Worm (Caenorhabditis elegans) whole organism, L1 larva: ENCODE measurements around the gene Y66D12A.16.

Source experiments
- C34B4.2 ChIP-seq: sonication (generic microtip); optimal IDR thresholded peaks from 2 replicates; lab custom pipeline; 2017; ENCODE audit warnings: mild to moderate bottlenecking, missing genetic modification characterization, missing compliant biosample characterization
- aha-1 ChIP-seq: fragments of 150-350 bp; optimal IDR thresholded peaks from 2 replicates; lab custom pipeline; 2014; ENCODE audit warnings: missing biosample characterization, missing genetic modification characterization
- aly-2 ChIP-seq: fragments of 150-350 bp; optimal IDR thresholded peaks from 2 replicates; lab custom pipeline; 2014; ENCODE audit warnings: missing biosample characterization, missing genetic modification characterization
- blmp-1 ChIP-seq: fragments of 150-350 bp; optimal IDR thresholded peaks from 2 replicates; lab custom pipeline; 2014; ENCODE audit warnings: missing biosample characterization, missing genetic modification characterization
- ceh-8 ChIP-seq: fragments of 200-800 bp; sonication (Bioruptor generic); optimal IDR thresholded peaks from 2 replicates; lab custom pipeline; 2018; ENCODE audit warnings: mild to moderate bottlenecking, missing genetic modification characterization, moderate library complexity, missing compliant biosample characterization
- dpl-1 ChIP-seq, 3 experiments: fragments of 150-350 bp in 2 of 3; sonication (generic microtip) in 1 of 3; optimal IDR thresholded peaks; 2 replicates each; lab custom pipeline; 2014 to 2017; ENCODE audit warnings: missing biosample characterization in 3 of 3, missing genetic modification characterization in 3 of 3, missing genetic modification reagents in 3 of 3
- efl-1 ChIP-seq, 4 experiments: fragments of 150-350 bp; optimal IDR thresholded peaks in 3 of 4; peaks in 1 of 4; 1 replicate in 1 of 4; 2 replicates in 3 of 4; lab custom pipeline; 2014; ENCODE audit warnings: missing biosample characterization in 2 of 4, missing genetic modification characterization in 2 of 4, missing genetic modification reagents in 2 of 4
- grh-1 ChIP-seq: fragments of 200-800 bp; sonication (Bioruptor generic); IDR thresholded peaks from 2 replicates; pipeline ENCODE4 v1.3.6; 2022; ENCODE audit warnings: missing genetic modification reagents, missing genetic modification characterization, missing compliant biosample characterization
- isw-1 ChIP-seq: fragments of 200-800 bp; sonication (Bioruptor generic); IDR thresholded peaks from 2 replicates; pipeline ENCODE4 v1.3.6; 2022; ENCODE audit warnings: missing genetic modification characterization, missing compliant biosample characterization
- lin-14 ChIP-seq: fragments of 200-800 bp; sonication (Bioruptor generic); optimal IDR thresholded peaks from 2 replicates; lab custom pipeline; 2018; ENCODE audit warnings: mild to moderate bottlenecking, missing genetic modification characterization, moderate library complexity, missing compliant biosample characterization
- lin-15B ChIP-seq: fragments of 150-350 bp; sonication (generic microtip); optimal IDR thresholded peaks from 3 replicates; lab custom pipeline; 2014; ENCODE audit warnings: missing biosample characterization, missing genetic modification characterization
- lsy-2 ChIP-seq, 2 experiments: fragments of 150-350 bp; optimal IDR thresholded peaks; 2 replicates each; lab custom pipeline; 2014; ENCODE audit warnings: missing biosample characterization in 2 of 2, missing genetic modification characterization in 2 of 2
- mab-9 ChIP-seq: fragments of 200-800 bp; sonication (Bioruptor generic); IDR thresholded peaks from 2 replicates; pipeline ENCODE4 v1.3.6; 2022; ENCODE audit warnings: missing genetic modification reagents, missing genetic modification characterization, missing compliant biosample characterization
- mep-1 ChIP-seq: fragments of 150-350 bp; optimal IDR thresholded peaks from 2 replicates; lab custom pipeline; 2014; ENCODE audit warnings: missing biosample characterization, missing genetic modification characterization
- nhr-11 ChIP-seq: fragments of 150-350 bp; optimal IDR thresholded peaks from 2 replicates; lab custom pipeline; 2014; ENCODE audit warnings: missing biosample characterization, missing genetic modification characterization
- nhr-19 ChIP-seq: fragments of 200-800 bp; sonication (Bioruptor generic); conservative IDR thresholded peaks from 2 replicates; pipeline ENCODE4 v1.3.6; 2022; ENCODE audit warnings: missing genetic modification characterization, missing compliant biosample characterization
- nhr-76 ChIP-seq: sonication (generic microtip); optimal IDR thresholded peaks from 2 replicates; lab custom pipeline; 2017; ENCODE audit warnings: missing biosample characterization, missing genetic modification characterization
- nhr-85 ChIP-seq: sonication (generic microtip); peaks from one replicate; lab custom pipeline; 2016; ENCODE audit warnings: missing genetic modification characterization, inconsistent platforms, missing compliant biosample characterization
- pag-3 ChIP-seq: sonication (generic microtip); optimal IDR thresholded peaks from 2 replicates; lab custom pipeline; 2017; ENCODE audit warnings: missing genetic modification characterization, mild to moderate bottlenecking, missing compliant biosample characterization, antibody characterized with exemption, borderline replicate concordance; ENCODE audit not compliant: insufficient read depth
- pax-3 ChIP-seq: fragments of 200-800 bp; sonication (Bioruptor generic); optimal IDR thresholded peaks from 2 replicates; lab custom pipeline; 2018; ENCODE audit warnings: mild to moderate bottlenecking, missing genetic modification characterization, moderate library complexity, missing compliant biosample characterization
- rnt-1 ChIP-seq: sonication (generic microtip); optimal IDR thresholded peaks from 2 replicates; lab custom pipeline; 2016; ENCODE audit warnings: mild to moderate bottlenecking, missing genetic modification characterization, moderate library complexity, missing compliant biosample characterization
- sptf-1 ChIP-seq: fragments of 150-350 bp; optimal IDR thresholded peaks from 2 replicates; lab custom pipeline; 2014; ENCODE audit warnings: missing biosample characterization, missing genetic modification characterization
- sup-37 ChIP-seq: fragments of 200-800 bp; sonication (Bioruptor generic); optimal IDR thresholded peaks from 2 replicates; lab custom pipeline; 2018; ENCODE audit warnings: mild to moderate bottlenecking, missing genetic modification characterization, missing compliant biosample characterization
- tbx-2 ChIP-seq: sonication (generic microtip); optimal IDR thresholded peaks from 2 replicates; lab custom pipeline; 2016; ENCODE audit warnings: missing genetic modification characterization, missing compliant biosample characterization
- unc-130 ChIP-seq: fragments of 150-350 bp; optimal IDR thresholded peaks from 2 replicates; lab custom pipeline; 2017; ENCODE audit warnings: missing biosample characterization, missing genetic modification characterization, inconsistent platforms
- unc-98 ChIP-seq: fragments of 200-800 bp; sonication (Bioruptor generic); IDR thresholded peaks from 2 replicates; pipeline ENCODE4 v1.3.6; 2022; ENCODE audit warnings: missing genetic modification characterization, missing compliant biosample characterization
- zag-1 ChIP-seq: fragments of 150-350 bp; optimal IDR thresholded peaks from 2 replicates; lab custom pipeline; 2014; ENCODE audit warnings: missing biosample characterization, missing genetic modification characterization
- ztf-11 ChIP-seq, 2 experiments: sonication (generic microtip); optimal IDR thresholded peaks; 2 replicates each; lab custom pipeline; 2016 to 2017; ENCODE audit warnings: missing genetic modification characterization in 2 of 2, missing biosample characterization in 1 of 2, missing compliant biosample characterization in 1 of 2

The Y66D12A.16 gene

ce11 chrIII:11523504-11524025, at the start of gene Y66D12A.16, which contains the start of gene such-1:
Y66D12A.16 (plus strand) TSS chrIII:11523554.
such-1 (minus strand) TSS chrIII:11523759.
- TF ChIP-seq zag-1 (tag; lab: Kevin White, UChicago), result no peak
- TF ChIP-seq dpl-1 (GFP tag; optimal IDR thresholded peaks at IDR 0.05; lab: Kevin White, UChicago), result peak; percentile 21 to 47 (median 43)

ce11 chrIII:11474674-11475306, 48.6 kb upstream of the Y66D12A.16 start:
- TF ChIP-seq lsy-2 (tag; optimal IDR thresholded peaks at IDR 0.05; lab: Kevin White, UChicago) (no peak), pax-3 (tag; lab: Kevin White, UChicago) (no peak), ceh-8 (peak; percentile 20), nhr-11 (tag; lab: Kevin White, UChicago) (no peak)

- TF ChIP-seq aha-1, result no peak
- TF ChIP-seq grh-1, result no peak
Measured at ce11 chrIII:11477307-11477706, 46.0 kb upstream of the Y66D12A.16 start.

- no peak for TF ChIP-seq efl-1 (optimal IDR thresholded peaks at IDR 0.05; lab: Kevin White, UChicago)
- TF ChIP-seq efl-1 (GFP tag; optimal IDR thresholded peaks at IDR 0.05 in 1 of 2; lab: Kevin White, UChicago), result peak in 1 of 2 experiments; percentile 87
- peak; percentile 87 for TF ChIP-seq blmp-1 (tag; lab: Kevin White, UChicago)
- TF ChIP-seq C34B4.2 (tag; lab: Kevin White, UChicago), result no peak
- TF ChIP-seq unc-98 (GFP tag; lab: Robert Waterston, UW), result no peak
- peak; percentile 60 for TF ChIP-seq lin-14 (GFP tag; lab: Kevin White, UChicago)
- TF ChIP-seq mep-1 (tag; lab: Kevin White, UChicago), result peak; percentile 39
- TF ChIP-seq nhr-85 (tag; lab: Kevin White, UChicago), result peak; percentile 57
Measured at ce11 chrIII:11478468-11479363, 44.6 kb upstream of the Y66D12A.16 start.

- TF ChIP-seq sup-37, result no peak
- TF ChIP-seq rnt-1 (tag; lab: Kevin White, UChicago), result no peak
- no peak for TF ChIP-seq unc-130 (tag; lab: Kevin White, UChicago)
- TF ChIP-seq nhr-76, result no peak
- no peak for TF ChIP-seq mab-9
- no peak for TF ChIP-seq aly-2 (tag; lab: Kevin White, UChicago)
- TF ChIP-seq tbx-2 (tag; lab: Kevin White, UChicago), result no peak
- TF ChIP-seq ztf-11 (tag; optimal IDR thresholded peaks at IDR 0.05; lab: Kevin White, UChicago), result peak in 1 of 2 experiments; percentile 22
Measured at ce11 chrIII:11481309-11481845, 42.0 kb upstream of the Y66D12A.16 start.

- TF ChIP-seq nhr-19 (GFP tag; lab: Robert Waterston, UW) (no peak), nhr-85 (tag; lab: Kevin White, UChicago) (no peak), isw-1 (GFP tag; lab: Robert Waterston, UW) (no peak), pag-3 (tag; lab: Kevin White, UChicago) (no peak), lin-15B (tag; lab: Kevin White, UChicago) (no peak), sptf-1 (tag; lab: Kevin White, UChicago) (no peak), sup-37 (no peak)
Measured at ce11 chrIII:11484139-11484590, 39.2 kb upstream of the Y66D12A.16 start, which contains the start of gene fbxa-220. fbxa-220 (minus strand) TSS chrIII:11484189.
